Worm (Caenorhabditis elegans) whole organism, late embryonic: Measurements from ENCODE around the gene C27B7.6.

Experiments
- C08G9.2 ChIP-seq: sonication (generic microtip); optimal IDR thresholded peaks from 2 replicates; lab custom pipeline; 2016; ENCODE audit warnings: mild to moderate bottlenecking, missing genetic modification characterization, moderate library complexity, missing compliant biosample characterization
- C38D4.7 ChIP-seq: fragments of 200-800 bp; sonication (Bioruptor generic); optimal IDR thresholded peaks from 2 replicates; lab custom pipeline; 2018; ENCODE audit warnings: mild to moderate bottlenecking, missing genetic modification characterization, moderate library complexity, missing compliant biosample characterization
- K09A11.1 ChIP-seq: sonication (generic microtip); optimal IDR thresholded peaks from 2 replicates; lab custom pipeline; 2017; ENCODE audit warnings: antibody characterized with exemption, mild to moderate bottlenecking, missing genetic modification characterization, missing compliant biosample characterization; ENCODE audit not compliant: insufficient read depth
- Y22D7AL.16 ChIP-seq: sonication (generic microtip); optimal IDR thresholded peaks from 2 replicates; lab custom pipeline; 2016; ENCODE audit warnings: missing genetic modification characterization, missing compliant biosample characterization
- ceh-14 ChIP-seq: sonication (generic microtip); optimal IDR thresholded peaks from 2 replicates; lab custom pipeline; 2016; ENCODE audit warnings: missing genotype, missing genetic modification characterization, missing compliant biosample characterization
- ceh-19 ChIP-seq: fragments of 200-800 bp; sonication (Bioruptor generic); optimal IDR thresholded peaks from 2 replicates; lab custom pipeline; 2018; ENCODE audit warnings: mild to moderate bottlenecking, missing genetic modification characterization, missing compliant biosample characterization
- ceh-2 ChIP-seq: sonication (generic microtip); optimal IDR thresholded peaks from 2 replicates; lab custom pipeline; 2016; ENCODE audit warnings: missing genotype, missing genetic modification characterization, missing compliant biosample characterization
- ceh-22 ChIP-seq: sonication (generic microtip); optimal IDR thresholded peaks from 2 replicates; lab custom pipeline; 2017; ENCODE audit warnings: missing biosample characterization, missing genetic modification characterization
- ceh-31 ChIP-seq: sonication (generic microtip); optimal IDR thresholded peaks from 2 replicates; lab custom pipeline; 2016; ENCODE audit warnings: missing genetic modification characterization, missing compliant biosample characterization
- ceh-34 ChIP-seq: sonication (generic microtip); optimal IDR thresholded peaks from 2 replicates; lab custom pipeline; 2016; ENCODE audit warnings: mild to moderate bottlenecking, missing genetic modification characterization, missing compliant biosample characterization
- ceh-45 ChIP-seq: fragments of 200-800 bp; sonication (Bioruptor generic); IDR thresholded peaks from 2 replicates; pipeline ENCODE4 v1.3.6; 2022; ENCODE audit warnings: missing genetic modification reagents, missing genetic modification characterization, missing compliant biosample characterization
- ceh-48 ChIP-seq: sonication (generic microtip); optimal IDR thresholded peaks from 2 replicates; lab custom pipeline; 2016; ENCODE audit warnings: missing genetic modification characterization, inconsistent platforms, missing compliant biosample characterization
- ceh-6 ChIP-seq: fragments of 200-800 bp; sonication (Bioruptor generic); optimal IDR thresholded peaks from 2 replicates; lab custom pipeline; 2018; ENCODE audit warnings: mild to moderate bottlenecking, missing genetic modification characterization, missing compliant biosample characterization
- elt-2 ChIP-seq: sonication (generic microtip); optimal IDR thresholded peaks from 2 replicates; lab custom pipeline; 2016; ENCODE audit warnings: missing genetic modification reagents, missing genetic modification characterization, missing compliant biosample characterization
- ets-4 ChIP-seq: sonication (generic microtip); optimal IDR thresholded peaks from 2 replicates; lab custom pipeline; 2016; ENCODE audit warnings: missing genetic modification characterization, missing compliant biosample characterization
- fax-1 ChIP-seq: sonication (generic microtip); optimal IDR thresholded peaks from 2 replicates; lab custom pipeline; 2016; ENCODE audit warnings: missing genotype, missing genetic modification characterization, missing compliant biosample characterization
- fkh-10 ChIP-seq: fragments of 150-350 bp; optimal IDR thresholded peaks from 2 replicates; lab custom pipeline; 2014; ENCODE audit warnings: missing biosample characterization, missing genetic modification reagents, missing genetic modification characterization
- gmeb-2 ChIP-seq: sonication (generic microtip); optimal IDR thresholded peaks from 2 replicates; lab custom pipeline; 2016; ENCODE audit warnings: missing genetic modification characterization, inconsistent platforms, missing compliant biosample characterization
- hlh-30 ChIP-seq: sonication (generic microtip); optimal IDR thresholded peaks from 2 replicates; lab custom pipeline; 2017; ENCODE audit warnings: antibody characterized with exemption, missing genetic modification characterization, missing compliant biosample characterization; ENCODE audit not compliant: insufficient read depth
- lin-11 ChIP-seq: fragments of 200-800 bp; sonication (Bioruptor generic); optimal IDR thresholded peaks from 2 replicates; lab custom pipeline; 2018; ENCODE audit warnings: mild to moderate bottlenecking, missing genetic modification characterization, missing compliant biosample characterization
- madf-2 ChIP-seq: sonication (generic microtip); optimal IDR thresholded peaks from 2 replicates; lab custom pipeline; 2017; ENCODE audit warnings: missing genetic modification characterization, missing compliant biosample characterization
- mec-3 ChIP-seq: sonication (generic microtip); optimal IDR thresholded peaks from 2 replicates; lab custom pipeline; 2016; ENCODE audit warnings: borderline replicate concordance, missing genetic modification characterization, missing compliant biosample characterization
- nfya-1 ChIP-seq: sonication (generic microtip); optimal IDR thresholded peaks from 2 replicates; lab custom pipeline; 2017; ENCODE audit warnings: missing genetic modification characterization, mild to moderate bottlenecking, missing compliant biosample characterization, antibody characterized with exemption, moderate library complexity
- pax-1 ChIP-seq: fragments of 150-350 bp; optimal IDR thresholded peaks from 2 replicates; lab custom pipeline; 2014; ENCODE audit warnings: missing biosample characterization, missing genetic modification characterization
- pros-1 ChIP-seq: fragments of 150-350 bp; optimal IDR thresholded peaks from 2 replicates; lab custom pipeline; 2014; ENCODE audit warnings: missing biosample characterization, missing genetic modification reagents, missing genetic modification characterization
- sdc-2 ChIP-seq: sonication (generic microtip); optimal IDR thresholded peaks from 2 replicates; lab custom pipeline; 2016; ENCODE audit warnings: missing genotype, missing genetic modification characterization, missing compliant biosample characterization
- sox-4 ChIP-seq: sonication (generic microtip); optimal IDR thresholded peaks from 2 replicates; lab custom pipeline; 2017; ENCODE audit warnings: mild to moderate bottlenecking, missing genetic modification characterization, inconsistent platforms, missing compliant biosample characterization
- ttx-3 ChIP-seq: sonication (generic microtip); optimal IDR thresholded peaks from 2 replicates; lab custom pipeline; 2016; ENCODE audit warnings: missing genetic modification reagents, missing genetic modification characterization, missing compliant biosample characterization
- unc-3 ChIP-seq, 2 experiments: fragments of 200-800 bp in 1 of 2; sonication (Bioruptor generic) in 1 of 2; sonication (generic microtip) in 1 of 2; conservative IDR thresholded peaks in 1 of 2; optimal IDR thresholded peaks in 1 of 2; 2 replicates each; pipeline versions ENCODE4 v1.3.6 to Lab custom; 2016 to 2022; ENCODE audit warnings: missing compliant biosample characterization in 2 of 2, missing genetic modification characterization in 2 of 2, missing genetic modification reagents in 1 of 2
- unc-42 ChIP-seq: sonication (generic microtip); optimal IDR thresholded peaks from 2 replicates; lab custom pipeline; 2016; ENCODE audit warnings: missing genotype, missing genetic modification characterization, missing compliant biosample characterization
- unc-55 ChIP-seq: sonication (generic microtip); optimal IDR thresholded peaks from 2 replicates; lab custom pipeline; 2017; ENCODE audit warnings: missing biosample characterization, missing genetic modification reagents, missing genetic modification characterization
- zip-5 ChIP-seq: sonication (generic microtip); optimal IDR thresholded peaks from 2 replicates; lab custom pipeline; 2016; ENCODE audit warnings: missing genetic modification characterization, missing compliant biosample characterization
- ztf-16 ChIP-seq: sonication (generic microtip); optimal IDR thresholded peaks from 2 replicates; lab custom pipeline; 2017; ENCODE audit warnings: missing genetic modification characterization, missing compliant biosample characterization

C27B7.6 gene

ce11 chrIV:8916010-8916409 is 9.9 kb upstream of the C27B7.6 start, which contains the start of gene C27B7.9:
Gene C27B7.9, minus strand, starts transcription at chrIV:8916110.
- no peak for TF ChIP-seq ttx-3 (tag; lab: Kevin White, UChicago)
- TF ChIP-seq ceh-6 (GFP tag; lab: Kevin White, UChicago): no peak
- no peak for TF ChIP-seq ceh-14 (tag; lab: Kevin White, UChicago)
- no peak for TF ChIP-seq C08G9.2 (tag; lab: Kevin White, UChicago)
- TF ChIP-seq fax-1 (tag; lab: Kevin White, UChicago): no peak
- no peak for TF ChIP-seq unc-3 (GFP tag; conservative IDR thresholded peaks at IDR 0.05; lab: Robert Waterston, UW)
- no peak for TF ChIP-seq unc-3 (tag; optimal IDR thresholded peaks at IDR 0.05; lab: Kevin White, UChicago)
- TF ChIP-seq elt-2: no peak
- no peak for TF ChIP-seq fkh-10 (GFP tag; lab: Kevin White, UChicago)

- TF ChIP-seq ets-4 (no peak), C38D4.7 (GFP tag; lab: Kevin White, UChicago) (no peak), C08G9.2 (tag; lab: Kevin White, UChicago) (no peak), lin-11 (tag; lab: Kevin White, UChicago) (no peak), gmeb-2 (tag; lab: Kevin White, UChicago) (no peak), ceh-22 (tag; lab: Kevin White, UChicago) (no peak), zip-5 (tag; lab: Kevin White, UChicago) (no peak)
Measured at ce11 chrIV:8914187-8914586, 8.0 kb upstream of the C27B7.6 start.

ce11 chrIV:8906743-8907142 is 598 bp upstream of the C27B7.6 start, which contains the start of gene C27B7.7:
Gene C27B7.7, plus strand, starts transcription at chrIV:8907043.
- TF ChIP-seq ceh-2 (tag; lab: Kevin White, UChicago) (no peak), hlh-30 (no peak), pros-1 (tag; lab: Kevin White, UChicago) (no peak)
- TF ChIP-seq, all 69 proteins: peak for 0

ce11 chrIV:8901346-8901745 is 4.8 kb downstream of the C27B7.6 start, which contains the start of gene C27B7.5:
Gene C27B7.5, plus strand, starts transcription at chrIV:8901646.
- TF ChIP-seq unc-3 (GFP tag; conservative IDR thresholded peaks at IDR 0.05; lab: Robert Waterston, UW) (no peak), unc-3 (tag; optimal IDR thresholded peaks at IDR 0.05; lab: Kevin White, UChicago) (no peak), ceh-48 (no peak), ets-4 (no peak), ceh-34 (tag; lab: Kevin White, UChicago) (no peak), K09A11.1 (tag; lab: Kevin White, UChicago) (no peak), unc-42 (tag; lab: Kevin White, UChicago) (no peak), fax-1 (tag; lab: Kevin White, UChicago) (no peak), sdc-2 (tag; lab: Kevin White, UChicago) (no peak), lin-11 (tag; lab: Kevin White, UChicago) (no peak), ceh-19 (no peak), mec-3 (tag; lab: Kevin White, UChicago) (no peak), ttx-3 (tag; lab: Kevin White, UChicago) (no peak)

ce11 chrIV:8893746-8894145 is 12.4 kb downstream of the C27B7.6 start, which contains the start of gene rad-54.L2:
Gene rad-54.L2, plus strand, starts transcription at chrIV:8894077.
- peak; percentile 40 for TF ChIP-seq ceh-31 (tag; lab: Kevin White, UChicago)
- no peak for TF ChIP-seq fkh-10 (GFP tag; lab: Kevin White, UChicago)
- TF ChIP-seq unc-55 (GFP tag; lab: Kevin White, UChicago): peak; percentile 62
- TF ChIP-seq hlh-30: peak; percentile 55
- peak; percentile 0 for TF ChIP-seq nfya-1 (tag; lab: Kevin White, UChicago)
- TF ChIP-seq pax-1: peak; percentile 46

ce11 chrIV:8892558-8892957 is 13.6 kb downstream of the C27B7.6 start, which contains the start of gene C27B7.2:
Gene C27B7.2, plus strand, starts transcription at chrIV:8892858.
- TF ChIP-seq sox-4 (tag; lab: Kevin White, UChicago): no peak
- TF ChIP-seq Y22D7AL.16 (tag; lab: Kevin White, UChicago): no peak
- no peak for TF ChIP-seq ceh-34 (tag; lab: Kevin White, UChicago)
- TF ChIP-seq ceh-45 (GFP tag; lab: Robert Waterston, UW): no peak
- no peak for TF ChIP-seq unc-42 (tag; lab: Kevin White, UChicago)
- no peak for TF ChIP-seq ztf-16 (tag; lab: Kevin White, UChicago)
- no peak for TF ChIP-seq madf-2 (tag; lab: Kevin White, UChicago)
